Worm (Caenorhabditis elegans): ENCODE results near the gene B0546.4.

B0546.4 gene

DNA sequence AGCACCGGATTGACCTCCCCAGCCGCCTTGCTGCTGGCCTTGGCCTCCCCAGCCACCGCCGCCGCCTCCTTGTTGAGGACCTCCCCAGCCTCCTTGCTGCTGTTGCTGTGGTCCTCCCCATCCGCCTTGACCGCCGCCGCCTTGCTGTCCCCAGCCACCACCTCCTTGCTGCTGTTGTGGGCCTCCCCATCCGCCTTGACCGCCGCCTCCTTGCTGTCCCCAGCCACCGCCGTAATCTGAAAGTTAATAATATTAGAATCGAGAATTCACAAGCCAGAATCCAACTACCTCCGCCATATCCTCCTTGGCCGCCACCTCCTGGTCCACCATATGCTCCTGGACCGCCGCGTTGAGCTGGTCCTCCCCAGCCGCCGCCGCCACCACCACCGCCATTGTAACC is 46.7 kb downstream of the B0546.4 start (continued):
- TF ChIP-seq fkh-3 (tag; optimal IDR thresholded peaks at IDR 0.05) (no peak), nfya-2 (GFP tag; IDR thresholded peaks at IDR 0.05) (no peak), tbx-9 (tag; optimal IDR thresholded peaks at IDR 0.05; ENCODE audit: borderline replicate concordance) (no peak), tbp1 (GFP tag; optimal IDR thresholded peaks at IDR 0.05) (no peak), F57A8.1 (GFP tag; optimal IDR thresholded peaks at IDR 0.05) (no peak), mes-4 (tag; optimal IDR thresholded peaks at IDR 0.05) (no peak), mel-28 (tag; optimal IDR thresholded peaks at IDR 0.05; ENCODE audit: borderline replicate concordance) (no peak), ceh-91 (GFP tag; IDR thresholded peaks at IDR 0.05) (no peak), T26A5.8 (tag; optimal IDR thresholded peaks at IDR 0.05) (no peak), F22D6.2 (tag; optimal IDR thresholded peaks at IDR 0.05) (no peak), Y53F4B.3 (GFP tag; IDR thresholded peaks at IDR 0.05) (no peak), sptf-2 (GFP tag; optimal IDR thresholded peaks at IDR 0.05) (no peak), lin-35 (GFP tag; optimal IDR thresholded peaks at IDR 0.05) (no peak), sea-2 (GFP tag; IDR thresholded peaks at IDR 0.05) (no peak), Y53G8AR.9 (GFP tag; conservative IDR thresholded peaks at IDR 0.05) (0 out of 2 replicates have a peak, but pooled peaks have one; percentile 10), F37B4.10 (GFP tag; IDR thresholded peaks at IDR 0.05) (0 out of 2 replicates have a peak, but pooled peaks have one; percentile 44), akir-1 (GFP tag; optimal IDR thresholded peaks at IDR 0.05) (peak; percentile 34), madf-3 (GFP tag; IDR thresholded peaks at IDR 0.05) (peak; percentile 59; the same call in 1 of the 2 replicates), B0336.3 (GFP tag; IDR thresholded peaks at IDR 0.05) (no peak), pha-4 (tag; optimal IDR thresholded peaks at IDR 0.05) (no peak), ztf-26 (tag; optimal IDR thresholded peaks at IDR 0.05) (no peak), nhr-120 (GFP tag; IDR thresholded peaks at IDR 0.05) (no peak), snpc-1.1 (tag; optimal IDR thresholded peaks at IDR 0.05; ENCODE audit: insufficient read depth) (no peak), zfh-2 (GFP tag; conservative IDR thresholded peaks at IDR 0.05) (peak; percentile 94), Y79H2A.3 (GFP tag; conservative IDR thresholded peaks at IDR 0.05) (no peak), hmg-20 (GFP tag; IDR thresholded peaks at IDR 0.05) (no peak), mcd-1 (GFP tag; IDR thresholded peaks at IDR 0.05) (peak; percentile 55; the same call in 1 of the 2 replicates), ceh-27 (GFP tag; optimal IDR thresholded peaks at IDR 0.05) (no peak), ztf-22 (GFP tag; optimal IDR thresholded peaks at IDR 0.05) (no peak), somi-1 (GFP tag; optimal IDR thresholded peaks at IDR 0.05) (peak; percentile 42), bed-1 (GFP tag; IDR thresholded peaks at IDR 0.05) (no peak), lsy-27 (tag; optimal IDR thresholded peaks at IDR 0.05; ENCODE audit: borderline replicate concordance, insufficient read depth) (no peak), ceh-79 (tag; optimal IDR thresholded peaks at IDR 0.05) (no peak), nfya-1 (tag; optimal IDR thresholded peaks at IDR 0.05; ENCODE audit: borderline replicate concordance, insufficient read depth) (no peak), K11D2.4 (GFP tag; IDR thresholded peaks at IDR 0.05) (peak; percentile 32; the same call in 1 of the 2 replicates), cebp-1 (GFP tag; IDR thresholded peaks at IDR 0.05) (no peak), cebp-1 (tag; optimal IDR thresholded peaks at IDR 0.05) (no peak), ztf-3 (GFP tag; optimal IDR thresholded peaks at IDR 0.05) (no peak), bed-2 (GFP tag; IDR thresholded peaks at IDR 0.05) (no peak), let-607 (tag; optimal IDR thresholded peaks at IDR 0.05) (no peak), gei-17 (GFP tag; optimal IDR thresholded peaks at IDR 0.05) (no peak), die-1 (tag; optimal IDR thresholded peaks at IDR 0.05) (no peak), nhr-27 (tag; optimal IDR thresholded peaks at IDR 0.05) (no peak), rec-8 (tag; optimal IDR thresholded peaks at IDR 0.05) (no peak), ceh-58 (GFP tag; IDR thresholded peaks at IDR 0.05) (no peak)

All from whole organism, young adult.